Fruit fly (Drosophila melanogaster) whole organism, embryonic: ENCODE measurements around the gene Z600.

Experiments used
- Adf1 ChIP-seq: fragments of 200-800 bp; sonication (Bioruptor generic); IDR thresholded peaks from 2 replicates; pipeline ENCODE4 v1.3.6; 2022; ENCODE audit warnings: missing biosample characterization, missing genetic modification characterization
- Atf-2 ChIP-seq: fragments of 200-800 bp; sonication (Bioruptor generic); optimal IDR thresholded peaks from 2 replicates; lab custom pipeline; 2016; ENCODE audit warnings: missing biosample characterization, missing genetic modification characterization
- BEAF-32 ChIP-seq: fragments of 200-800 bp; sonication (Bioruptor generic); optimal IDR thresholded peaks from 3 replicates; lab custom pipeline; 2017; ENCODE audit warnings: missing biosample characterization, missing genetic modification characterization, mild to moderate bottlenecking, moderate library complexity, missing genetic modification reagents
- CG12659 ChIP-seq: fragments of 200-800 bp; sonication (Bioruptor generic); optimal IDR thresholded peaks from 3 replicates; lab custom pipeline; 2017; ENCODE audit warnings: mild to moderate bottlenecking, missing biosample characterization, missing genetic modification reagents, missing genetic modification characterization
- CG14441 ChIP-seq: fragments of 200-800 bp; sonication (Bioruptor generic); IDR thresholded peaks from 2 replicates; pipeline ENCODE4 v1.3.6; 2022; ENCODE audit warnings: missing biosample characterization, missing genetic modification characterization
- CG15073 ChIP-seq: fragments of 200-800 bp; sonication (Bioruptor generic); optimal IDR thresholded peaks from 2 replicates; lab custom pipeline; 2016; ENCODE audit warnings: missing biosample characterization, missing genetic modification characterization
- CG1529 ChIP-seq: fragments of 200-800 bp; sonication (Bioruptor generic); optimal IDR thresholded peaks from 3 replicates; lab custom pipeline; 2018; ENCODE audit warnings: missing biosample characterization, missing genetic modification characterization
- CG15601 ChIP-seq: fragments of 200-800 bp; sonication (Bioruptor generic); optimal IDR thresholded peaks from 3 replicates; lab custom pipeline; 2019; ENCODE audit warnings: missing biosample characterization, mild to moderate bottlenecking, missing genetic modification characterization, moderate library complexity
- CG17361 ChIP-seq: fragments of 200-800 bp; sonication (Bioruptor generic); IDR thresholded peaks from 3 replicates; pipeline ENCODE4 v1.3.6; 2022; ENCODE audit warnings: missing biosample characterization, missing genetic modification characterization
- CG17802 ChIP-seq: fragments of 200-800 bp; sonication (Bioruptor generic); optimal IDR thresholded peaks from 2 replicates; lab custom pipeline; 2018; ENCODE audit warnings: missing biosample characterization, mild to moderate bottlenecking, missing genetic modification characterization, moderate library complexity
- CG1792 ChIP-seq: fragments of 200-800 bp; sonication (Bioruptor generic); optimal IDR thresholded peaks from 2 replicates; lab custom pipeline; 2016; ENCODE audit warnings: missing biosample characterization, missing genetic modification characterization
- CG18764 ChIP-seq: fragments of 200-800 bp; sonication (Bioruptor generic); optimal IDR thresholded peaks from 3 replicates; lab custom pipeline; 2016; ENCODE audit warnings: missing biosample characterization, missing genetic modification characterization
- CG2875 ChIP-seq: fragments of 200-800 bp; sonication (Bioruptor generic); optimal IDR thresholded peaks from 2 replicates; lab custom pipeline; 2017; ENCODE audit warnings: missing biosample characterization, mild to moderate bottlenecking, missing genetic modification characterization, missing genetic modification reagents
- CG33557 ChIP-seq: fragments of 200-800 bp; sonication (Bioruptor generic); optimal IDR thresholded peaks from 2 replicates; lab custom pipeline; 2019; ENCODE audit warnings: missing biosample characterization, mild to moderate bottlenecking, missing genetic modification characterization, moderate library complexity
- CG4404 ChIP-seq: fragments of 200-800 bp; sonication (Bioruptor generic); IDR thresholded peaks from 2 replicates; pipeline ENCODE4 v1.3.6; 2022; ENCODE audit warnings: missing biosample characterization, missing genetic modification characterization
- CG4820 ChIP-seq: fragments of 200-800 bp; sonication (Bioruptor generic); optimal IDR thresholded peaks from 3 replicates; lab custom pipeline; 2016; ENCODE audit warnings: missing biosample characterization, missing genetic modification characterization
- CG5180 ChIP-seq: fragments of 200-800 bp; sonication (Bioruptor generic); optimal IDR thresholded peaks from 3 replicates; lab custom pipeline; 2017; ENCODE audit warnings: missing biosample characterization, missing genetic modification characterization, mild to moderate bottlenecking, moderate library complexity, missing genetic modification reagents
- CG6254 ChIP-seq: fragments of 200-800 bp; sonication (Bioruptor generic); optimal IDR thresholded peaks from 3 replicates; lab custom pipeline; 2017; ENCODE audit warnings: mild to moderate bottlenecking, missing biosample characterization, missing genetic modification reagents, missing genetic modification characterization
- CG6272 ChIP-seq: fragments of 200-800 bp; sonication (Bioruptor generic); IDR thresholded peaks from 2 replicates; pipeline ENCODE4 v1.3.6; 2022; ENCODE audit warnings: missing biosample characterization, missing genetic modification characterization
- CG8765 ChIP-seq: fragments of 200-800 bp; sonication (Bioruptor generic); IDR thresholded peaks from 2 replicates; pipeline ENCODE4 v1.3.6; 2022; ENCODE audit warnings: missing biosample characterization, missing genetic modification characterization
- CG9609 ChIP-seq: fragments of 200-800 bp; sonication (Bioruptor generic); optimal IDR thresholded peaks from 3 replicates; lab custom pipeline; 2016; ENCODE audit warnings: missing biosample characterization, missing genetic modification characterization
- CG9797 ChIP-seq: fragments of 200-800 bp; sonication (Bioruptor generic); optimal IDR thresholded peaks from 3 replicates; lab custom pipeline; 2018; ENCODE audit warnings: missing biosample characterization, mild to moderate bottlenecking, missing genetic modification characterization
- CG9817 ChIP-seq: fragments of 200-800 bp; sonication (Bioruptor generic); optimal IDR thresholded peaks from 2 replicates; lab custom pipeline; 2018; ENCODE audit warnings: missing biosample characterization, mild to moderate bottlenecking, missing genetic modification characterization, moderate library complexity
- Dip3 ChIP-seq: fragments of 200-800 bp; sonication (Bioruptor generic); optimal IDR thresholded peaks from 3 replicates; lab custom pipeline; 2016; ENCODE audit warnings: missing biosample characterization, missing genetic modification characterization
- Fer2 ChIP-seq: fragments of 200-800 bp; sonication (Bioruptor generic); optimal IDR thresholded peaks from 2 replicates; lab custom pipeline; 2018; ENCODE audit warnings: missing biosample characterization, mild to moderate bottlenecking, missing genetic modification characterization, moderate library complexity
- GATAe ChIP-seq: fragments of 200-800 bp; sonication (Bioruptor generic); conservative IDR thresholded peaks from 2 replicates; pipeline ENCODE4 v1.3.6; 2022; ENCODE audit warnings: missing biosample characterization, missing genetic modification characterization
- HLH4C ChIP-seq: fragments of 200-800 bp; sonication (Bioruptor generic); IDR thresholded peaks from 3 replicates; pipeline ENCODE4 v1.3.6; 2022; ENCODE audit warnings: missing biosample characterization, missing genetic modification characterization; ENCODE audit not compliant: partially characterized antibody
- Hey ChIP-seq: fragments of 200-800 bp; sonication (Bioruptor generic); optimal IDR thresholded peaks from 3 replicates; lab custom pipeline; 2018; ENCODE audit warnings: missing biosample characterization, mild to moderate bottlenecking, missing genetic modification characterization
- Hmr ChIP-seq: fragments of 200-800 bp; sonication (Bioruptor generic); optimal IDR thresholded peaks from 3 replicates; lab custom pipeline; 2017; ENCODE audit warnings: mild to moderate bottlenecking, missing biosample characterization, missing genetic modification reagents, missing genetic modification characterization
- Hr39 ChIP-seq: fragments of >200 bp; optimal IDR thresholded peaks from 2 replicates; lab custom pipeline; 2017
- Hsf ChIP-seq: fragments of 200-800 bp; sonication (Bioruptor generic); optimal IDR thresholded peaks from 3 replicates; lab custom pipeline; 2016; ENCODE audit warnings: missing biosample characterization, missing genetic modification characterization
- Jarid2 ChIP-seq: fragments of 200-800 bp; sonication (Bioruptor generic); optimal IDR thresholded peaks from 3 replicates; lab custom pipeline; 2017; ENCODE audit warnings: mild to moderate bottlenecking, missing biosample characterization, missing genetic modification reagents, missing genetic modification characterization
- Lpt ChIP-seq: fragments of >200 bp; optimal IDR thresholded peaks from 2 replicates; lab custom pipeline; 2018; ENCODE audit warnings: missing biosample characterization, missing genetic modification characterization
- NK7.1 ChIP-seq: fragments of 200-800 bp; sonication (Bioruptor generic); optimal IDR thresholded peaks from 3 replicates; lab custom pipeline; 2016; ENCODE audit warnings: missing biosample characterization, missing genetic modification characterization
- NfI ChIP-seq: fragments of 200-800 bp; sonication (Bioruptor generic); optimal IDR thresholded peaks from 3 replicates; lab custom pipeline; 2018; ENCODE audit warnings: missing biosample characterization, mild to moderate bottlenecking, missing genetic modification characterization, moderate library complexity
- Rx ChIP-seq: fragments of 200-800 bp; sonication (Bioruptor generic); IDR thresholded peaks from 2 replicates; pipeline ENCODE4 v1.3.6; 2022; ENCODE audit warnings: missing biosample characterization, missing genetic modification characterization
- Spps ChIP-seq: fragments of 200-800 bp; sonication (Bioruptor generic); optimal IDR thresholded peaks from 2 replicates; lab custom pipeline; 2018; ENCODE audit warnings: missing biosample characterization, mild to moderate bottlenecking, missing genetic modification characterization
- ato ChIP-seq: fragments of 200-800 bp; sonication (Bioruptor generic); IDR thresholded peaks from 2 replicates; pipeline ENCODE4 v1.3.6; 2022; ENCODE audit warnings: missing biosample characterization, missing genetic modification characterization; ENCODE audit not compliant: partially characterized antibody
- bab2 ChIP-seq: fragments of 200-800 bp; sonication (Bioruptor generic); optimal IDR thresholded peaks from 2 replicates; lab custom pipeline; 2016; ENCODE audit warnings: missing biosample characterization, missing genetic modification characterization
- cas ChIP-seq: fragments of 200-800 bp; sonication (Bioruptor generic); IDR thresholded peaks from 2 replicates; pipeline ENCODE4 v1.3.6; 2022; ENCODE audit warnings: missing biosample characterization, missing genetic modification characterization
- cg ChIP-seq: fragments of 200-800 bp; sonication (Bioruptor generic); optimal IDR thresholded peaks from 3 replicates; lab custom pipeline; 2019; ENCODE audit warnings: missing biosample characterization, mild to moderate bottlenecking, missing genetic modification characterization, moderate library complexity
- da ChIP-seq: fragments of 200-800 bp; sonication (Bioruptor generic); optimal IDR thresholded peaks from 2 replicates; lab custom pipeline; 2016; ENCODE audit warnings: missing biosample characterization, missing genetic modification characterization
- dm ChIP-seq: fragments of 200-800 bp; sonication (Bioruptor generic); optimal IDR thresholded peaks from 3 replicates; lab custom pipeline; 2016; ENCODE audit warnings: missing biosample characterization, missing genetic modification characterization
- ftz-f1 ChIP-seq: fragments of 200-800 bp; sonication (Bioruptor generic); optimal IDR thresholded peaks from 2 replicates; lab custom pipeline; 2016; ENCODE audit warnings: missing biosample characterization, missing genetic modification characterization
- pho ChIP-seq: fragments of 200-800 bp; sonication (Bioruptor generic); optimal IDR thresholded peaks from 2 replicates; lab custom pipeline; 2016; ENCODE audit warnings: missing biosample characterization, missing genetic modification characterization
- pzg ChIP-seq: fragments of 200-800 bp; sonication (Bioruptor generic); optimal IDR thresholded peaks from 3 replicates; lab custom pipeline; 2018; ENCODE audit warnings: missing biosample characterization, mild to moderate bottlenecking, missing genetic modification characterization, moderate library complexity
- schlank ChIP-seq: fragments of 200-800 bp; sonication (Bioruptor generic); optimal IDR thresholded peaks from 2 replicates; lab custom pipeline; 2018; ENCODE audit warnings: missing biosample characterization, mild to moderate bottlenecking, missing genetic modification characterization
- sens ChIP-seq: fragments of 200-800 bp; sonication (Bioruptor generic); peaks from one replicate; lab custom pipeline; 2016; ENCODE audit warnings: missing biosample characterization, missing genetic modification characterization
- sqz ChIP-seq: fragments of 200-800 bp; sonication (Bioruptor generic); optimal IDR thresholded peaks from 3 replicates; lab custom pipeline; 2018; ENCODE audit warnings: missing biosample characterization, mild to moderate bottlenecking, missing genetic modification characterization
- unc-4 ChIP-seq: fragments of 200-800 bp; sonication (Bioruptor generic); IDR thresholded peaks from 2 replicates; pipeline ENCODE4 v1.3.6; 2022; ENCODE audit warnings: missing biosample characterization, missing genetic modification characterization; ENCODE audit not compliant: partially characterized antibody
- wek ChIP-seq: fragments of 200-800 bp; sonication (Bioruptor generic); optimal IDR thresholded peaks from 3 replicates; lab custom pipeline; 2018; ENCODE audit warnings: missing biosample characterization, mild to moderate bottlenecking, missing genetic modification characterization, moderate library complexity

The Z600 gene

DNA sequence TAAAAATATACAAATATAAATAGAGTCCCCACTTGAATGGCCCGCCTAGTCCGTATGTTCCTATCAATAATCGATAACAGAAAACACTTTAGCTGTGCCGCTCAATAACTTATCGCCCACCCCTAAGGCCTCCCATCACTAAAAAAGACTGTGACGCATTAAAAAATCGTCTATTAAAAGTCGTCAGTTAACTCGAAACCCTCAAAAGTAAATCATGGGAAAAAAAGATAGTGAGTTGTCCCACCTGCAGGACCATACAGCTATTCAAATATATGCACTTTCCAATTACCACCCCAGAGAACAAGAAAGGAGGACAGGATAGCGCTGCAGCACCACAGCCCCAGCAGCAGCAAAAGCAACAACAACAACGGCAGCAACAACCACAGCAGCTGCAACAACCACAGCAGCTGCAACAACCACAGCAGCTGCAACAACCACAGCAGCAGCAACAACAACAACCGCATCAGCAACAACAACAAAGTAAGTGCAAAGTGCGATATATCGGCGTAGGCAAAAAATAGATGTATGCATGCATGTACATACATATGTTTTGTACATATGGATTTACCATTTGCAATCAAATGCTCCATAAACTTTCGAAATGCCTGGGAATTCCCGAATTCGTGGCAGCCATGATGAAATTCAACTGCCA is 45.3 kb downstream of the Z600 start, which contains the start of gene AGO2 (continued):
- no peak for TF ChIP-seq Atf-2 (GFP tag; lab: Kevin White, UChicago)
- TF ChIP-seq Hmr (GFP tag; lab: Kevin White, UChicago) = no peak
- no peak for TF ChIP-seq ftz-f1 (GFP tag; lab: Kevin White, UChicago)
- TF ChIP-seq Jarid2 = peak; percentile 38
- no peak for TF ChIP-seq CG33557 (GFP tag; lab: Kevin White, UChicago)
- peak; percentile 17 for TF ChIP-seq CG15601 (tag; lab: Kevin White, UChicago)
- TF ChIP-seq CG6272 = no peak
- no peak for TF ChIP-seq CG8765 (GFP tag; lab: Robert Waterston, UW)
- TF ChIP-seq Spps (tag; lab: Kevin White, UChicago) = no peak
- no peak for TF ChIP-seq CG9609
- peak; percentile 32; the same call in 1 of the 3 replicates for TF ChIP-seq CG17361 (GFP tag; lab: Robert Waterston, UW)
- no peak for TF ChIP-seq CG15073 (GFP tag; lab: Kevin White, UChicago)
- TF ChIP-seq CG9797 (GFP tag; lab: Kevin White, UChicago) = peak; percentile 53
- no peak for TF ChIP-seq sqz
- no peak for TF ChIP-seq Hsf (GFP tag; lab: Kevin White, UChicago)
- TF ChIP-seq CG4820 (GFP tag; lab: Kevin White, UChicago) = no peak
- no peak for TF ChIP-seq CG1529 (GFP tag; lab: Kevin White, UChicago)
- TF ChIP-seq GATAe = no peak
- TF ChIP-seq ato (GFP tag; lab: Robert Waterston, UW) = peak; percentile 62
- TF ChIP-seq CG5180 (GFP tag; lab: Kevin White, UChicago) = peak; percentile 11
- no peak for TF ChIP-seq NK7.1
- no peak for TF ChIP-seq CG9817 (tag; lab: Kevin White, UChicago)
- peak; percentile 62 for TF ChIP-seq pzg
- TF ChIP-seq Rx (GFP tag; lab: Robert Waterston, UW) = no peak
- no peak for TF ChIP-seq bab2
- no peak for TF ChIP-seq CG18764 (GFP tag; lab: Kevin White, UChicago)
- TF ChIP-seq CG4404 (GFP tag; lab: Robert Waterston, UW) = no peak
- TF ChIP-seq sens (GFP tag; lab: Kevin White, UChicago) = no peak
- TF ChIP-seq CG17802 = no peak
- TF ChIP-seq CG6254 (GFP tag; lab: Kevin White, UChicago) = no peak
- no peak for TF ChIP-seq CG1792 (GFP tag; lab: Kevin White, UChicago)
- TF ChIP-seq Lpt = no peak
- peak; percentile 14; the same call in 1 of the 2 replicates for TF ChIP-seq Adf1 (GFP tag; lab: Robert Waterston, UW)
- TF ChIP-seq da (GFP tag; lab: Kevin White, UChicago) = peak; percentile 62
- no peak for TF ChIP-seq CG2875
- TF ChIP-seq Hr39 (lab: Kevin White, UChicago) = no peak
- peak; percentile 17 for TF ChIP-seq wek (GFP tag; lab: Kevin White, UChicago)
- no peak for TF ChIP-seq Fer2 (tag; lab: Kevin White, UChicago)
- peak; percentile 10 for TF ChIP-seq pho (GFP tag; lab: Kevin White, UChicago)
- no peak for TF ChIP-seq Dip3 (GFP tag; lab: Kevin White, UChicago)
- no peak for TF ChIP-seq Hey
- TF ChIP-seq CG14441 (GFP tag; lab: Robert Waterston, UW) = no peak
- TF ChIP-seq cas (GFP tag; lab: Robert Waterston, UW) = no peak
- TF ChIP-seq NfI (GFP tag; lab: Kevin White, UChicago) = no peak
- peak; percentile 69 for TF ChIP-seq BEAF-32 (GFP tag; lab: Kevin White, UChicago)
- TF ChIP-seq dm (GFP tag; lab: Kevin White, UChicago) = no peak
- peak; percentile 52 for TF ChIP-seq cg (GFP tag; lab: Kevin White, UChicago)
- TF ChIP-seq unc-4 (GFP tag; lab: Robert Waterston, UW) = peak; percentile 58
- TF ChIP-seq CG12659 (GFP tag; lab: Kevin White, UChicago) = peak; percentile 53
- TF ChIP-seq HLH4C = peak; percentile 77
- no peak for TF ChIP-seq schlank (tag; lab: Kevin White, UChicago)
